Worm (Caenorhabditis elegans): ENCODE measurements around the gene C05C10.3.
A peak's percentile ranks its signal among the peaks of the same experiment; 100 is the strongest.

ce11 chrII:9921622-9922269, 14.9 kb downstream of the C05C10.3 start, which contains the start of gene C05C10.2:
- TF ChIP-seq nhr-237 (tag; optimal IDR thresholded peaks at IDR 0.05) (no peak), hmg-1.1 (GFP tag; IDR thresholded peaks at IDR 0.05) (no peak; the same call in 1 of the 2 replicates), unc-62 (GFP tag; optimal IDR thresholded peaks at IDR 0.05 in 1 of 2) (peak in 1 of 2 experiments; percentile 42), unc-62 (tag; optimal IDR thresholded peaks at IDR 0.05) (no peak), ama-1 (optimal IDR thresholded peaks at IDR 0.05) (no peak), zag-1 (tag; optimal IDR thresholded peaks at IDR 0.05) (no peak), egl-27 (tag; optimal IDR thresholded peaks at IDR 0.05) (no peak), lsy-2 (tag; optimal IDR thresholded peaks at IDR 0.05) (no peak), nhr-28 (tag; optimal IDR thresholded peaks at IDR 0.05) (no peak), fkh-10 (GFP tag; optimal IDR thresholded peaks at IDR 0.05) (no peak), daf-19 (GFP tag; conservative IDR thresholded peaks at IDR 0.05) (no peak), ztf-11 (tag; optimal IDR thresholded peaks at IDR 0.05) (no peak), nhr-10 (tag; optimal IDR thresholded peaks at IDR 0.05) (no peak)

Measured in whole organism, L4 larva.